Worm (Caenorhabditis elegans) whole organism, L3 larva: Measurements from ENCODE around the gene affl-2.

Experiments
- R02D3.7 ChIP-seq: fragments of 150-350 bp; optimal IDR thresholded peaks from 2 replicates; lab custom pipeline; 2014; ENCODE audit warnings: missing biosample characterization, missing genetic modification characterization
- ZK546.5 ChIP-seq: sonication (generic microtip); optimal IDR thresholded peaks from 2 replicates; lab custom pipeline; 2017; ENCODE audit warnings: missing biosample characterization, missing genetic modification characterization
- ama-1 ChIP-seq: fragments of 150-350 bp; optimal IDR thresholded peaks from 2 replicates; lab custom pipeline; 2018
- ceh-16 ChIP-seq: sonication (generic microtip); optimal IDR thresholded peaks from 2 replicates; lab custom pipeline; 2017; ENCODE audit warnings: missing biosample characterization, missing genetic modification characterization
- ceh-82 ChIP-seq: fragments of 150-350 bp; optimal IDR thresholded peaks from 2 replicates; lab custom pipeline; 2014; ENCODE audit warnings: missing biosample characterization, missing genetic modification characterization
- ceh-9 ChIP-seq: sonication (generic microtip); optimal IDR thresholded peaks from 2 replicates; lab custom pipeline; 2018; ENCODE audit warnings: missing biosample characterization, missing genetic modification characterization
- egl-27 ChIP-seq: sonication (generic microtip); optimal IDR thresholded peaks from 4 replicates; lab custom pipeline; 2017; ENCODE audit warnings: missing biosample characterization, missing genetic modification reagents, missing genetic modification characterization
- egl-5 ChIP-seq: fragments of 150-350 bp; optimal IDR thresholded peaks from 2 replicates; lab custom pipeline; 2017; ENCODE audit warnings: missing biosample characterization, missing genetic modification reagents, missing genetic modification characterization, inconsistent platforms
- elt-1 ChIP-seq: fragments of 150-350 bp; optimal IDR thresholded peaks from 2 replicates; lab custom pipeline; 2014; ENCODE audit warnings: missing biosample characterization, missing genetic modification characterization
- elt-3 ChIP-seq, 3 experiments: fragments of 150-350 bp in 1 of 3; sonication (generic microtip) in 2 of 3; optimal IDR thresholded peaks; 2 replicates in 2 of 3; 4 replicates in 1 of 3; lab custom pipeline; 2014 to 2017; ENCODE audit warnings: missing biosample characterization in 3 of 3, missing genetic modification characterization in 3 of 3
- eor-1 ChIP-seq, 2 experiments: fragments of 150-350 bp; optimal IDR thresholded peaks; 2 replicates each; lab custom pipeline; 2014 to 2018; ENCODE audit warnings: missing biosample characterization in 2 of 2, missing genetic modification characterization in 2 of 2
- fkh-10 ChIP-seq: sonication (generic microtip); optimal IDR thresholded peaks from 2 replicates; lab custom pipeline; 2017; ENCODE audit warnings: missing biosample characterization, missing genetic modification reagents, missing genetic modification characterization
- fos-1 ChIP-seq: fragments of 150-350 bp; optimal IDR thresholded peaks from 2 replicates; lab custom pipeline; 2014; ENCODE audit warnings: missing biosample characterization, missing genetic modification characterization
- jun-1 ChIP-seq: fragments of 150-350 bp; optimal IDR thresholded peaks from 2 replicates; lab custom pipeline; 2014; ENCODE audit warnings: missing biosample characterization, missing genetic modification reagents, missing genetic modification characterization
- lin-15B ChIP-seq: fragments of 150-350 bp; optimal IDR thresholded peaks from 2 replicates; lab custom pipeline; 2014; ENCODE audit warnings: missing biosample characterization, missing genetic modification characterization
- mdl-1 ChIP-seq: fragments of 150-350 bp; optimal IDR thresholded peaks from 2 replicates; lab custom pipeline; 2014; ENCODE audit warnings: missing biosample characterization, missing genetic modification characterization
- nfya-1 ChIP-seq: sonication (generic microtip); optimal IDR thresholded peaks from 2 replicates; lab custom pipeline; 2017; ENCODE audit warnings: missing genetic modification characterization, mild to moderate bottlenecking, missing compliant biosample characterization, antibody characterized with exemption, moderate library complexity; ENCODE audit not compliant: insufficient read depth
- nhr-11 ChIP-seq: fragments of 150-350 bp; optimal IDR thresholded peaks from 2 replicates; lab custom pipeline; 2014; ENCODE audit warnings: missing biosample characterization, missing genetic modification characterization
- nhr-12 ChIP-seq: fragments of 150-350 bp; optimal IDR thresholded peaks from 2 replicates; lab custom pipeline; 2014; ENCODE audit warnings: missing biosample characterization, missing genetic modification characterization
- nhr-23 ChIP-seq: fragments of 150-350 bp; optimal IDR thresholded peaks from 2 replicates; lab custom pipeline; 2014; ENCODE audit warnings: missing biosample characterization, missing genetic modification reagents, missing genetic modification characterization
- nhr-28 ChIP-seq: fragments of 150-350 bp; optimal IDR thresholded peaks from 2 replicates; lab custom pipeline; 2014; ENCODE audit warnings: missing biosample characterization, missing genetic modification characterization
- nhr-43 ChIP-seq: sonication (generic microtip); optimal IDR thresholded peaks from 2 replicates; lab custom pipeline; 2016; ENCODE audit warnings: mild to moderate bottlenecking, missing genetic modification characterization, missing compliant biosample characterization; ENCODE audit not compliant: poor library complexity, severe bottlenecking
- nhr-67 ChIP-seq: fragments of 150-350 bp; optimal IDR thresholded peaks from 2 replicates; lab custom pipeline; 2014; ENCODE audit warnings: missing biosample characterization, missing genetic modification characterization
- pha-4 ChIP-seq: fragments of 150-350 bp; optimal IDR thresholded peaks from 2 replicates; lab custom pipeline; 2014; ENCODE audit warnings: missing biosample characterization, missing genetic modification reagents, missing genetic modification characterization
- pqm-1 ChIP-seq: fragments of 150-350 bp; optimal IDR thresholded peaks from 2 replicates; lab custom pipeline; 2017; ENCODE audit warnings: missing biosample characterization, missing genetic modification characterization, inconsistent platforms
- sea-2 ChIP-seq: fragments of 150-350 bp; sonication (generic microtip); optimal IDR thresholded peaks from 4 replicates; lab custom pipeline; 2014; ENCODE audit warnings: missing biosample characterization, missing genetic modification reagents, missing genetic modification characterization
- snpc-4 ChIP-seq: fragments of 150-350 bp; optimal IDR thresholded peaks from 2 replicates; lab custom pipeline; 2014; ENCODE audit warnings: missing biosample characterization, missing genetic modification characterization
- tbx-2 ChIP-seq: sonication (generic microtip); optimal IDR thresholded peaks from 2 replicates; lab custom pipeline; 2016; ENCODE audit warnings: mild to moderate bottlenecking, missing genetic modification characterization, missing compliant biosample characterization
- unc-39 ChIP-seq: sonication (generic microtip); optimal IDR thresholded peaks from 4 replicates; lab custom pipeline; 2017; ENCODE audit warnings: missing biosample characterization, missing genetic modification characterization
- unc-62 ChIP-seq: fragments of 150-350 bp; sonication (generic microtip); optimal IDR thresholded peaks from 4 replicates; lab custom pipeline; 2014; ENCODE audit warnings: missing biosample characterization, missing genetic modification reagents, missing genetic modification characterization
- ztf-11 ChIP-seq: fragments of 150-350 bp; optimal IDR thresholded peaks from 2 replicates; lab custom pipeline; 2014; ENCODE audit warnings: missing biosample characterization, missing genetic modification characterization
- ztf-4 ChIP-seq: fragments of 150-350 bp; optimal IDR thresholded peaks from 2 replicates; lab custom pipeline; 2014; ENCODE audit warnings: missing biosample characterization, missing genetic modification characterization

Gene affl-2

DNA sequence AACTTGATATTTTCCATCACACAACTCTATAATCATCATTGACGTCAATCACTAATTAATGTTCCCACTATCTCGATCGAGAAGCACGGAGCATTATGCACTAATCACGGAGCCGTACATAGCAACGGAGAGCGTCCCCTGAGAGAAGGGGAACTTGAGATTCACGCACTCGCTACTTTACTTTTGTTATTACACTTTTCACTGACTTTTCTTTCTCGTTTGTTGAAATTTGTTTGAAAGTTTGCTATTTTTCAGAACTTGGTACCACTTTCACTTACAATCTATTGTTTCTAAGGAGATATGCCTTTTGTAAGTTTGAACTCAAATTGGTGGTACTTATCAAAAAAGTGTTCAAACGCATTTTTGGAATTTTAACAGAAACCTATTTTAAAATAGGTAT lies 9.4 kb downstream of the affl-2 start, which contains the start of gene Y55B1BR.8:
Y55B1BR.8 (plus strand) TSS at position 301 of the 400 bp plus-strand sequence.
- TF ChIP-seq lin-15B (tag; lab: Kevin White, UChicago) (no peak), nhr-43 (tag; lab: Kevin White, UChicago) (no peak), jun-1 (no peak), ama-1 (lab: Kevin White, UChicago) (no peak)

DNA sequence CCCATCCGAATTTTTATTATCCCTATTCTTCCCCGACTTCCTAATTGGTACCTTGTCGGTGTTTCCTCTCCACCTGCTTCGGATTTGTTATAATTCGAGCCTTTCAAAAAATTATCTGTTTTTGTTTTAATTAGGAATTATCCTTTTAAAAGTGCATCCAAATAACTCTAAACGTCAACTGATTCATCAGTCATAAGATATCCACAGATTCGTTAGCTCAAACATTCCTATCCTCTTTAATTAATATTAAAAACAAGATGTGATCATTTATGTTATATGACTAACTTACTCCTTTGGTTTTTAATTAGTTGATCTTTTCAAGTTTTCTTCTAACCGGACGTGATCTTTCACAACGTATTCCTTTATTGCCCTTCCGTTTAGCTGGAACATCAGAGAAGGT lies 12.2 kb downstream of the affl-2 start:
- TF ChIP-seq nhr-11 (tag; lab: Kevin White, UChicago) (no peak), ZK546.5 (tag; lab: Kevin White, UChicago) (no peak), ztf-11 (tag; lab: Kevin White, UChicago) (no peak), jun-1 (no peak), elt-3 (tag; optimal IDR thresholded peaks at IDR 0.05; lab: Kevin White, UChicago) (no peak), lin-15B (tag; lab: Kevin White, UChicago) (no peak), unc-39 (no peak), ceh-9 (tag; lab: Kevin White, UChicago) (no peak), nhr-67 (tag; lab: Kevin White, UChicago) (no peak), fkh-10 (no peak), tbx-2 (tag; lab: Kevin White, UChicago) (no peak), egl-5 (tag; lab: Kevin White, UChicago) (no peak), ceh-82 (tag; lab: Kevin White, UChicago) (no peak)

DNA sequence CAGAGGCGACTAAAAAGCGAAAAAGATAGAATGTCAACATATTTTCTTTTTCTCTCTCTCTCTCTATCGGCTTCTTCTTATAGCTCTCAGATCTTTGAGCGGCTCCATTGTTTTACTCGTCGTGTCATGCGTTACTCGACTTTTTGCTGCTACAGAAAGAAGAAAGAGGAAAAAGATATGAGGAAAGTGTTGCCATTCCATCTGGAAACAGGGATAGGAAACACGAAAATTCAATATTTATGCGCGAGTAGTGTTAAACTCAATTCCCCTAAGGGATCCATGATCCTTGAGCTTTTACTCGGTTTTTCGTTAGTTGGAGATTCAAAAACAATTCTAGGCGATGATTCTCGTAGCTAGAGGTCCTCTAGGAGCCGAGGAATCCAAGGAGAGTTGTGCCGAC lies 21.1 kb downstream of the affl-2 start:
- TF ChIP-seq mdl-1 (tag; lab: Kevin White, UChicago) (no peak), pha-4 (no peak), nhr-28 (tag; lab: Kevin White, UChicago) (no peak), nhr-12 (no peak), egl-27 (no peak), nhr-11 (tag; lab: Kevin White, UChicago) (no peak), nhr-23 (tag; lab: Kevin White, UChicago) (no peak), elt-1 (tag; lab: Kevin White, UChicago) (no peak), nhr-67 (tag; lab: Kevin White, UChicago) (no peak), eor-1 (tag; optimal IDR thresholded peaks at IDR 0.05; lab: Kevin White, UChicago) (no peak), R02D3.7 (tag; lab: Kevin White, UChicago) (no peak), sea-2 (GFP tag; lab: Kevin White, UChicago) (no peak), fos-1 (tag; lab: Kevin White, UChicago) (no peak), egl-5 (tag; lab: Kevin White, UChicago) (no peak), unc-39 (no peak), ama-1 (lab: Kevin White, UChicago) (no peak), ztf-11 (tag; lab: Kevin White, UChicago) (no peak), pqm-1 (tag; lab: Kevin White, UChicago) (no peak), unc-62 (GFP tag; lab: Kevin White, UChicago) (no peak), ZK546.5 (tag; lab: Kevin White, UChicago) (no peak)

DNA sequence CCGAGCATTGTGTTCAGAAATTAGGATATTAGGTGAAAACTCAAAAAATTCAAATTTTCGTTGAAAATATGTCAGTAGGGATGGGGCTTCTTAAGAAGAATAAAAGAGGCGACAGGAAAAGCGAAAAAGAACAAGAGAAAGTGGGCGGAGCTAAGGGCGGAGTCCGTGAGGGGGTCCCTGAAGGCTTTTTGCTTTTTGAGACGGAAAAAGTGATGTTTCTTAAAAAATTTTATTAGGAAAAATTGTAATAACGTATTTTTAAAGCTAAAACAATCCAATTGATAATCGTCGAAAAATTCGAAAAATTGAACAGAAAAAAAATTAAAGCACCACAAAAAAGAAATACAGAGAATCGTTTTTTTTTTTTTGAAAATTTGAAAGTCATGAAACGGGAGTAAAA lies 29.0 kb downstream of the affl-2 start, which contains the start of gene Y55B1BR.6:
Y55B1BR.6 (minus strand) TSS at position 101 of the 400 bp plus-strand sequence.
- TF ChIP-seq snpc-4 (no peak), tbx-2 (tag; lab: Kevin White, UChicago) (no peak), sea-2 (GFP tag; lab: Kevin White, UChicago) (no peak), R02D3.7 (tag; lab: Kevin White, UChicago) (no peak), nhr-67 (tag; lab: Kevin White, UChicago) (no peak), eor-1 (tag; optimal IDR thresholded peaks at IDR 0.05; lab: Kevin White, UChicago) (no peak), elt-3 (tag; optimal IDR thresholded peaks at IDR 0.05; lab: Kevin White, UChicago) (no peak), ceh-16 (tag; lab: Kevin White, UChicago) (no peak), unc-39 (no peak), ztf-4 (no peak), unc-62 (GFP tag; lab: Kevin White, UChicago) (no peak), nhr-43 (tag; lab: Kevin White, UChicago) (no peak)

- peak; percentile 8 for TF ChIP-seq pha-4
- no peak for TF ChIP-seq unc-62 (GFP tag; lab: Kevin White, UChicago)
- no peak for TF ChIP-seq nfya-1
- peak; percentile 17 for TF ChIP-seq lin-15B (tag; lab: Kevin White, UChicago)
Measured at ce11 chrIII:471644-472401, 37.1 kb downstream of the affl-2 start, which contains the start of the genes magu-1 and nemp-1. Gene magu-1 (minus strand): TSS chrIII:471702. Gene nemp-1 (plus strand): TSS chrIII:472317.
